Worm (Caenorhabditis elegans) whole organism, young adult: ENCODE results near the gene F47D12.6.

Experiments
- B0035.1 ChIP-seq: sonication (generic microtip); optimal IDR thresholded peaks from 2 replicates; lab custom pipeline; 2016; ENCODE audit warnings: missing genetic modification characterization, mild to moderate bottlenecking, missing compliant biosample characterization, missing genotype, missing genetic modification reagents
- B0336.3 ChIP-seq: fragments of 200-800 bp; sonication (Bioruptor generic); IDR thresholded peaks from 2 replicates; pipeline ENCODE4 v1.3.6; 2022; ENCODE audit warnings: missing genetic modification characterization, missing compliant biosample characterization
- F10E7.11 ChIP-seq: sonication (generic microtip); optimal IDR thresholded peaks from 2 replicates; lab custom pipeline; 2017; ENCODE audit warnings: mild to moderate bottlenecking, missing genetic modification characterization, moderate library complexity, missing compliant biosample characterization
- F37B4.10 ChIP-seq: fragments of 200-800 bp; sonication (Bioruptor generic); IDR thresholded peaks from 2 replicates; pipeline ENCODE4 v1.3.6; 2022; ENCODE audit warnings: missing genetic modification characterization, missing compliant biosample characterization
- F55B11.4 ChIP-seq: sonication (generic microtip); optimal IDR thresholded peaks from 2 replicates; lab custom pipeline; 2016; ENCODE audit warnings: missing compliant biosample characterization, missing genetic modification characterization, borderline replicate concordance; ENCODE audit not compliant: insufficient read depth
- Y53F4B.3 ChIP-seq: fragments of 200-800 bp; sonication (Bioruptor generic); IDR thresholded peaks from 2 replicates; pipeline ENCODE4 v1.3.6; 2022; ENCODE audit warnings: missing genetic modification reagents, missing genetic modification characterization, missing compliant biosample characterization
- Y53G8AR.9 ChIP-seq: fragments of 200-800 bp; sonication (Bioruptor generic); conservative IDR thresholded peaks from 2 replicates; pipeline ENCODE4 v1.3.6; 2022; ENCODE audit warnings: missing genetic modification reagents, missing genetic modification characterization, missing compliant biosample characterization
- Y95B8A.8 ChIP-seq: fragments of 200-800 bp; sonication (Bioruptor generic); IDR thresholded peaks from 2 replicates; pipeline ENCODE4 v1.3.6; 2022; ENCODE audit warnings: missing genetic modification reagents, missing genetic modification characterization, missing compliant biosample characterization
- ZK185.1 ChIP-seq: sonication (generic microtip); optimal IDR thresholded peaks from 2 replicates; lab custom pipeline; 2016; ENCODE audit warnings: mild to moderate bottlenecking, missing genetic modification characterization, missing compliant biosample characterization; ENCODE audit not compliant: poor library complexity, severe bottlenecking
- bed-2 ChIP-seq: fragments of 200-800 bp; sonication (Bioruptor generic); IDR thresholded peaks from 2 replicates; pipeline ENCODE4 v1.3.6; 2022; ENCODE audit warnings: missing genetic modification reagents, missing genetic modification characterization, missing compliant biosample characterization
- cebp-1 ChIP-seq, 2 experiments: fragments of 200-800 bp in 1 of 2; sonication (Bioruptor generic) in 1 of 2; sonication (generic microtip) in 1 of 2; IDR thresholded peaks in 1 of 2; optimal IDR thresholded peaks in 1 of 2; 2 replicates each; pipeline versions ENCODE4 v1.3.6 to Lab custom; 2017 to 2022; ENCODE audit warnings: missing compliant biosample characterization in 2 of 2, missing genetic modification characterization in 2 of 2, mild to moderate bottlenecking in 1 of 2, missing genetic modification reagents in 1 of 2, moderate library complexity in 1 of 2
- chd-7 ChIP-seq: sonication (generic microtip); optimal IDR thresholded peaks from 2 replicates; lab custom pipeline; 2016; ENCODE audit warnings: mild to moderate bottlenecking, missing genetic modification characterization, moderate library complexity, missing compliant biosample characterization
- egl-18 ChIP-seq: fragments of 200-800 bp; sonication (Bioruptor generic); IDR thresholded peaks from 2 replicates; pipeline ENCODE4 v1.3.6; 2022; ENCODE audit warnings: missing genetic modification reagents, missing genetic modification characterization, missing compliant biosample characterization
- fkh-3 ChIP-seq: sonication (generic microtip); optimal IDR thresholded peaks from 2 replicates; lab custom pipeline; 2016; ENCODE audit warnings: mild to moderate bottlenecking, missing genetic modification characterization, missing compliant biosample characterization
- him-1 ChIP-seq: sonication (generic microtip); optimal IDR thresholded peaks from 2 replicates; lab custom pipeline; 2016; ENCODE audit warnings: missing genotype, missing genetic modification reagents, missing genetic modification characterization, missing compliant biosample characterization
- hlh-12 ChIP-seq: sonication (generic microtip); optimal IDR thresholded peaks from 2 replicates; lab custom pipeline; 2016; ENCODE audit warnings: missing genetic modification characterization, missing compliant biosample characterization
- hlh-26 ChIP-seq: fragments of 200-800 bp; sonication (Bioruptor generic); conservative IDR thresholded peaks from 2 replicates; pipeline ENCODE4 v1.3.6; 2022; ENCODE audit warnings: missing genetic modification reagents, missing genetic modification characterization, missing compliant biosample characterization
- hmg-1.2 ChIP-seq: fragments of 200-800 bp; sonication (Bioruptor generic); IDR thresholded peaks from 2 replicates; pipeline ENCODE4 v1.3.6; 2022; ENCODE audit warnings: missing genetic modification reagents, missing genetic modification characterization, missing compliant biosample characterization
- hrde-1 ChIP-seq: sonication (generic microtip); optimal IDR thresholded peaks from 2 replicates; lab custom pipeline; 2016; ENCODE audit warnings: missing genetic modification characterization, mild to moderate bottlenecking, missing compliant biosample characterization, moderate library complexity, missing genotype, missing genetic modification reagents, borderline replicate concordance
- lin-35 ChIP-seq, 3 experiments: fragments of 150-350 bp in 2 of 3; sonication (generic microtip) in 1 of 3; optimal IDR thresholded peaks; 2 replicates each; lab custom pipeline; 2014 to 2018; ENCODE audit warnings: missing biosample characterization in 3 of 3, missing genetic modification characterization in 3 of 3, missing genetic modification reagents in 3 of 3
- mes-4 ChIP-seq: sonication (generic microtip); optimal IDR thresholded peaks from 2 replicates; lab custom pipeline; 2016; ENCODE audit warnings: missing genotype, missing genetic modification characterization, missing compliant biosample characterization
- nhr-179 ChIP-seq: sonication (generic microtip); optimal IDR thresholded peaks from 2 replicates; lab custom pipeline; 2016; ENCODE audit warnings: mild to moderate bottlenecking, missing genetic modification characterization, missing compliant biosample characterization
- nhr-80 ChIP-seq: sonication (generic microtip); optimal IDR thresholded peaks from 2 replicates; lab custom pipeline; 2016; ENCODE audit warnings: missing genetic modification characterization, missing compliant biosample characterization
- nhr-90 ChIP-seq: sonication (generic microtip); optimal IDR thresholded peaks from 2 replicates; lab custom pipeline; 2016; ENCODE audit warnings: missing genotype, mild to moderate bottlenecking, missing genetic modification characterization, missing compliant biosample characterization
- pha-4 ChIP-seq: fragments of 150-350 bp; sonication (generic microtip); optimal IDR thresholded peaks from 2 replicates; lab custom pipeline; 2014; ENCODE audit warnings: missing biosample characterization, missing genetic modification reagents, missing genetic modification characterization
- rpc-1 ChIP-seq, 2 experiments: fragments of 150-350 bp in 1 of 2; sonication (generic microtip) in 1 of 2; optimal IDR thresholded peaks; 2 replicates each; lab custom pipeline; 2014 to 2018; ENCODE audit warnings: missing biosample characterization in 1 of 2, missing genetic modification characterization in 1 of 2, missing genetic modification reagents in 1 of 2, missing genotype in 1 of 2
- sea-2 ChIP-seq: fragments of 200-800 bp; sonication (Bioruptor generic); IDR thresholded peaks from 2 replicates; pipeline ENCODE4 v1.3.6; 2022; ENCODE audit warnings: missing genetic modification characterization, missing compliant biosample characterization
- unc-130 ChIP-seq: sonication (generic microtip); optimal IDR thresholded peaks from 2 replicates; lab custom pipeline; 2016; ENCODE audit warnings: missing genetic modification reagents, missing genetic modification characterization, missing compliant biosample characterization
- zim-3 ChIP-seq: sonication (generic microtip); optimal IDR thresholded peaks from 2 replicates; lab custom pipeline; 2017; ENCODE audit warnings: mild to moderate bottlenecking, missing genetic modification characterization, moderate library complexity, missing compliant biosample characterization
- ztf-3 ChIP-seq: fragments of 200-800 bp; sonication (Bioruptor generic); optimal IDR thresholded peaks from 2 replicates; lab custom pipeline; 2018; ENCODE audit warnings: mild to moderate bottlenecking, missing genetic modification characterization, missing compliant biosample characterization

F47D12.6 gene

ce11 chrIII:6268061-6268460 is 19.0 kb downstream of the F47D12.6 start, which contains the start of gene srg-7:
TSS of gene srg-7 (minus strand) at chrIII:6268161.
- TF ChIP-seq F37B4.10 (GFP tag; lab: Robert Waterston, UW) = no peak
- no peak for TF ChIP-seq hlh-12 (tag; lab: Kevin White, UChicago)
- no peak for TF ChIP-seq Y53F4B.3 (GFP tag; lab: Robert Waterston, UW)
- TF ChIP-seq, all 124 proteins: peak for 0

ce11 chrIII:6265911-6266310 is 21.2 kb downstream of the F47D12.6 start, which contains the start of gene srg-6:
TSS of gene srg-6 (minus strand) at chrIII:6266011.
- TF ChIP-seq F55B11.4 (tag; lab: Kevin White, UChicago) (no peak), bed-2 (GFP tag; lab: Robert Waterston, UW) (no peak), F10E7.11 (tag; lab: Kevin White, UChicago) (no peak)

ce11 chrIII:6264447-6264846 is 22.6 kb downstream of the F47D12.6 start, which contains the start of gene srg-5:
TSS of gene srg-5 (minus strand) at chrIII:6264547.
- no peak for TF ChIP-seq mes-4 (tag; lab: Kevin White, UChicago)
- TF ChIP-seq rpc-1 (optimal IDR thresholded peaks at IDR 0.05; lab: Kevin White, UChicago) = no peak
- no peak for TF ChIP-seq rpc-1 (tag; optimal IDR thresholded peaks at IDR 0.05; lab: Kevin White, UChicago)
- no peak for TF ChIP-seq chd-7 (tag; lab: Kevin White, UChicago)
- TF ChIP-seq zim-3 (tag; lab: Kevin White, UChicago) = no peak
- no peak for TF ChIP-seq lin-35 (GFP tag; optimal IDR thresholded peaks at IDR 0.05; lab: Kevin White, UChicago)

- TF ChIP-seq fkh-3 (no peak), B0336.3 (GFP tag; lab: Robert Waterston, UW) (no peak)
Observed at ce11 chrIII:6261985-6262384, 25.1 kb downstream of the F47D12.6 start, which contains the start of gene srg-4. TSS of gene srg-4 (minus strand) at chrIII:6262085.

ce11 chrIII:6260115-6260514 is 27.0 kb downstream of the F47D12.6 start, which contains the start of gene srg-2:
TSS of gene srg-2 (minus strand) at chrIII:6260215.
- TF ChIP-seq hrde-1 (tag; lab: Kevin White, UChicago) (no peak), bed-2 (GFP tag; lab: Robert Waterston, UW) (no peak), hlh-26 (GFP tag; lab: Robert Waterston, UW) (no peak), egl-18 (GFP tag; lab: Robert Waterston, UW) (no peak), him-1 (no peak), hmg-1.2 (GFP tag; lab: Robert Waterston, UW) (no peak), ztf-3 (GFP tag; lab: Kevin White, UChicago) (no peak), Y53G8AR.9 (GFP tag; lab: Robert Waterston, UW) (no peak), B0035.1 (tag; lab: Kevin White, UChicago) (no peak), nhr-90 (tag; lab: Kevin White, UChicago) (no peak), ZK185.1 (no peak), Y95B8A.8 (GFP tag; lab: Robert Waterston, UW) (no peak), sea-2 (GFP tag; lab: Robert Waterston, UW) (no peak), nhr-179 (tag; lab: Kevin White, UChicago) (no peak), pha-4 (tag; lab: Kevin White, UChicago) (no peak), nhr-80 (no peak), unc-130 (GFP tag; lab: Kevin White, UChicago) (no peak), cebp-1 (GFP tag; IDR thresholded peaks at IDR 0.05; lab: Robert Waterston, UW) (no peak), cebp-1 (tag; optimal IDR thresholded peaks at IDR 0.05; lab: Kevin White, UChicago) (no peak)
